Fruit fly (Drosophila melanogaster) whole organism, embryonic: Measurements from ENCODE around the gene CG13012.

Experiments used
- Antp ChIP-seq: fragments of 200-800 bp; sonication (Bioruptor generic); optimal IDR thresholded peaks from 3 replicates; lab custom pipeline; 2016; ENCODE audit warnings: missing biosample characterization, missing genetic modification characterization
- CG11398 ChIP-seq: fragments of 200-800 bp; sonication (Bioruptor generic); optimal IDR thresholded peaks from 2 replicates; lab custom pipeline; 2016; ENCODE audit warnings: missing biosample characterization, missing genetic modification characterization
- CG11560 ChIP-seq: fragments of 200-800 bp; sonication (Bioruptor generic); IDR thresholded peaks from 3 replicates; pipeline ENCODE4 v1.3.6; 2022; ENCODE audit warnings: missing biosample characterization, missing genetic modification characterization
- CG12659 ChIP-seq: fragments of 200-800 bp; sonication (Bioruptor generic); optimal IDR thresholded peaks from 3 replicates; lab custom pipeline; 2017; ENCODE audit warnings: mild to moderate bottlenecking, missing biosample characterization, missing genetic modification reagents, missing genetic modification characterization
- CG15073 ChIP-seq: fragments of 200-800 bp; sonication (Bioruptor generic); optimal IDR thresholded peaks from 2 replicates; lab custom pipeline; 2016; ENCODE audit warnings: missing biosample characterization, missing genetic modification characterization
- CG15479 ChIP-seq: fragments of 200-800 bp; sonication (Bioruptor generic); optimal IDR thresholded peaks from 3 replicates; lab custom pipeline; 2019; ENCODE audit warnings: missing biosample characterization, mild to moderate bottlenecking, missing genetic modification characterization, moderate library complexity
- CG17186 ChIP-seq: fragments of 200-800 bp; sonication (Bioruptor generic); optimal IDR thresholded peaks from 3 replicates; lab custom pipeline; 2017; ENCODE audit warnings: missing biosample characterization, missing genetic modification reagents, missing genetic modification characterization
- CG1832 ChIP-seq: fragments of 200-800 bp; sonication (Bioruptor generic); optimal IDR thresholded peaks from 2 replicates; lab custom pipeline; 2017; ENCODE audit warnings: missing biosample characterization, mild to moderate bottlenecking, missing genetic modification characterization, inconsistent platforms
- CG31388 ChIP-seq: fragments of 200-800 bp; sonication (Bioruptor generic); optimal IDR thresholded peaks from 2 replicates; lab custom pipeline; 2016; ENCODE audit warnings: missing biosample characterization, missing genetic modification characterization
- CG32767 ChIP-seq: fragments of 200-800 bp; sonication (Bioruptor generic); IDR thresholded peaks from 2 replicates; pipeline ENCODE4 v1.3.6; 2022; ENCODE audit warnings: missing biosample characterization, missing genetic modification characterization
- CG4707 ChIP-seq: fragments of 200-800 bp; sonication (Bioruptor generic); optimal IDR thresholded peaks from 2 replicates; lab custom pipeline; 2018; ENCODE audit warnings: missing biosample characterization, mild to moderate bottlenecking, missing genetic modification characterization, moderate library complexity
- CG6854 ChIP-seq: fragments of 200-800 bp; sonication (Bioruptor generic); optimal IDR thresholded peaks from 3 replicates; lab custom pipeline; 2017; ENCODE audit warnings: missing biosample characterization, mild to moderate bottlenecking, missing genetic modification characterization
- CG7928 ChIP-seq: fragments of 200-800 bp; sonication (Bioruptor generic); optimal IDR thresholded peaks from 2 replicates; lab custom pipeline; 2017; ENCODE audit warnings: missing biosample characterization, mild to moderate bottlenecking, missing genetic modification characterization
- CG7963 ChIP-seq: fragments of 200-800 bp; sonication (Bioruptor generic); IDR thresholded peaks from 3 replicates; pipeline ENCODE4 v1.3.6; 2022; ENCODE audit warnings: missing biosample characterization, missing genetic modification characterization; ENCODE audit not compliant: partially characterized antibody
- CG8290 ChIP-seq, 3 experiments: fragments of 200-800 bp; sonication (Bioruptor generic); optimal IDR thresholded peaks; 2 replicates each; lab custom pipeline; 2016 to 2019; ENCODE audit warnings: missing biosample characterization in 3 of 3, missing genetic modification characterization in 3 of 3, mild to moderate bottlenecking in 2 of 3, moderate library complexity in 1 of 3
- CG9817 ChIP-seq: fragments of 200-800 bp; sonication (Bioruptor generic); optimal IDR thresholded peaks from 2 replicates; lab custom pipeline; 2018; ENCODE audit warnings: missing biosample characterization, mild to moderate bottlenecking, missing genetic modification characterization, moderate library complexity
- CG9876 ChIP-seq: fragments of 200-800 bp; sonication (Bioruptor generic); optimal IDR thresholded peaks from 2 replicates; lab custom pipeline; 2016; ENCODE audit warnings: missing biosample characterization, missing genetic modification characterization
- Dip2 ChIP-seq: fragments of 200-800 bp; sonication (Bioruptor generic); IDR thresholded peaks from 2 replicates; pipeline ENCODE4 v1.3.6; 2022; ENCODE audit warnings: missing biosample characterization, missing genetic modification characterization
- Dll ChIP-seq: fragments of 200-800 bp; sonication (Bioruptor generic); IDR thresholded peaks from 4 replicates; pipeline ENCODE4 v1.3.6; 2022; ENCODE audit warnings: missing biosample characterization, missing genetic modification characterization; ENCODE audit not compliant: partially characterized antibody
- Fer1 ChIP-seq: fragments of 200-800 bp; sonication (Bioruptor generic); optimal IDR thresholded peaks from 2 replicates; lab custom pipeline; 2017; ENCODE audit warnings: missing biosample characterization, mild to moderate bottlenecking, missing genetic modification characterization
- HLH4C ChIP-seq: fragments of 200-800 bp; sonication (Bioruptor generic); IDR thresholded peaks from 3 replicates; pipeline ENCODE4 v1.3.6; 2022; ENCODE audit warnings: missing biosample characterization, missing genetic modification characterization; ENCODE audit not compliant: partially characterized antibody
- Hey ChIP-seq: fragments of 200-800 bp; sonication (Bioruptor generic); optimal IDR thresholded peaks from 3 replicates; lab custom pipeline; 2018; ENCODE audit warnings: missing biosample characterization, mild to moderate bottlenecking, missing genetic modification characterization
- HmgZ ChIP-seq: fragments of 200-800 bp; sonication (Bioruptor generic); optimal IDR thresholded peaks from 2 replicates; lab custom pipeline; 2018; ENCODE audit warnings: missing biosample characterization, mild to moderate bottlenecking, missing genetic modification characterization
- Hr39 ChIP-seq: fragments of >200 bp; optimal IDR thresholded peaks from 2 replicates; lab custom pipeline; 2017
- Jarid2 ChIP-seq: fragments of 200-800 bp; sonication (Bioruptor generic); optimal IDR thresholded peaks from 3 replicates; lab custom pipeline; 2017; ENCODE audit warnings: mild to moderate bottlenecking, missing biosample characterization, missing genetic modification reagents, missing genetic modification characterization
- MBD-R2 ChIP-seq: fragments of 200-800 bp; sonication (Bioruptor generic); IDR thresholded peaks from 2 replicates; pipeline ENCODE4 v1.3.6; 2022; ENCODE audit warnings: missing biosample characterization, missing genetic modification characterization
- MESR4 ChIP-seq: fragments of 200-800 bp; sonication (Bioruptor generic); optimal IDR thresholded peaks from 2 replicates; lab custom pipeline; 2018; ENCODE audit warnings: missing biosample characterization, mild to moderate bottlenecking, missing genetic modification characterization, moderate library complexity
- Myb ChIP-seq: fragments of 200-800 bp; sonication (Bioruptor generic); optimal IDR thresholded peaks from 2 replicates; lab custom pipeline; 2016; ENCODE audit warnings: missing biosample characterization, missing genetic modification characterization
- NK7.1 ChIP-seq: fragments of 200-800 bp; sonication (Bioruptor generic); optimal IDR thresholded peaks from 3 replicates; lab custom pipeline; 2016; ENCODE audit warnings: missing biosample characterization, missing genetic modification characterization
- Neu2 ChIP-seq: fragments of 200-800 bp; sonication (Bioruptor generic); optimal IDR thresholded peaks from 3 replicates; lab custom pipeline; 2016; ENCODE audit warnings: missing biosample characterization, missing genetic modification characterization, borderline replicate concordance
- chinmo ChIP-seq: fragments of 200-800 bp; sonication (Bioruptor generic); IDR thresholded peaks from 4 replicates; pipeline ENCODE4 v1.3.6; 2022; ENCODE audit warnings: missing biosample characterization, missing genetic modification characterization; ENCODE audit not compliant: partially characterized antibody
- ci ChIP-seq: fragments of 200-800 bp; sonication (Bioruptor generic); IDR thresholded peaks from 3 replicates; pipeline ENCODE4 v1.3.6; 2022; ENCODE audit warnings: missing biosample characterization, missing genetic modification characterization
- crol ChIP-seq: fragments of 200-800 bp; sonication (Bioruptor generic); IDR thresholded peaks from 2 replicates; pipeline ENCODE4 v1.3.6; 2022; ENCODE audit warnings: missing biosample characterization, missing genetic modification characterization
- crp ChIP-seq, 2 experiments: fragments of 200-800 bp; sonication (Bioruptor generic); optimal IDR thresholded peaks; 2 replicates in 1 of 2; 3 replicates in 1 of 2; lab custom pipeline; 2017; ENCODE audit warnings: missing biosample characterization in 2 of 2, missing genetic modification characterization in 2 of 2, mild to moderate bottlenecking in 1 of 2, moderate library complexity in 1 of 2
- dimm ChIP-seq: fragments of 200-800 bp; sonication (Bioruptor generic); IDR thresholded peaks from 2 replicates; pipeline ENCODE4 v1.3.6; 2022; ENCODE audit warnings: missing biosample characterization, missing genetic modification characterization
- dysf ChIP-seq: fragments of 200-800 bp; sonication (Bioruptor generic); IDR thresholded peaks from 3 replicates; pipeline ENCODE4 v1.3.6; 2022; ENCODE audit warnings: missing biosample characterization, missing genetic modification characterization
- esg ChIP-seq: fragments of 200-800 bp; sonication (Bioruptor generic); conservative IDR thresholded peaks from 2 replicates; pipeline ENCODE4 v1.3.6; 2022; ENCODE audit warnings: missing biosample characterization, missing genetic modification characterization
- grn ChIP-seq: fragments of 200-800 bp; sonication (Bioruptor generic); optimal IDR thresholded peaks from 3 replicates; lab custom pipeline; 2017; ENCODE audit warnings: missing biosample characterization, missing genetic modification characterization
- hbn ChIP-seq: fragments of 200-800 bp; sonication (Bioruptor generic); IDR thresholded peaks from 2 replicates; pipeline ENCODE4 v1.3.6; 2022; ENCODE audit warnings: missing biosample characterization, missing genetic modification characterization; ENCODE audit not compliant: partially characterized antibody
- klu ChIP-seq: fragments of 200-800 bp; sonication (Bioruptor generic); IDR thresholded peaks from 2 replicates; pipeline ENCODE4 v1.3.6; 2022; ENCODE audit warnings: missing biosample characterization, missing genetic modification characterization
- mam ChIP-seq: fragments of 200-800 bp; sonication (Bioruptor generic); optimal IDR thresholded peaks from 3 replicates; lab custom pipeline; 2016; ENCODE audit warnings: missing biosample characterization, missing genetic modification characterization
- prd ChIP-seq, 3 experiments: fragments of >200 bp in 2 of 3; fragments of 200-800 bp in 1 of 3; sonication (Bioruptor generic) in 1 of 3; optimal IDR thresholded peaks in 2 of 3; IDR thresholded peaks in 1 of 3; 2 replicates in 2 of 3; 3 replicates in 1 of 3; pipeline versions ENCODE4 v1.3.6 to Lab custom; 2017 to 2022; ENCODE audit warnings: missing biosample characterization in 1 of 3, missing genetic modification characterization in 1 of 3
- slbo ChIP-seq: fragments of 200-800 bp; sonication (Bioruptor generic); IDR thresholded peaks from 2 replicates; pipeline ENCODE4 v1.3.6; 2022; ENCODE audit warnings: missing biosample characterization, missing genetic modification characterization
- sna ChIP-seq: fragments of 200-800 bp; sonication (Bioruptor generic); IDR thresholded peaks from 2 replicates; pipeline ENCODE4 v1.3.6; 2022; ENCODE audit warnings: missing biosample characterization, missing genetic modification characterization; ENCODE audit not compliant: partially characterized antibody
- tna ChIP-seq: fragments of 200-800 bp; sonication (Bioruptor generic); IDR thresholded peaks from 2 replicates; pipeline ENCODE4 v1.3.6; 2022; ENCODE audit warnings: missing biosample characterization, missing genetic modification characterization; ENCODE audit not compliant: partially characterized antibody
- z ChIP-seq: fragments of 200-800 bp; sonication (Bioruptor generic); IDR thresholded peaks from 3 replicates; pipeline ENCODE4 v1.3.6; 2022; ENCODE audit warnings: missing biosample characterization, missing genetic modification characterization

CG13012 gene

dm6 chrX:16637106-16637590, 39.4 kb downstream of the CG13012 start, which contains the start of gene Rok (continued):
- TF ChIP-seq HmgZ (tag; lab: Kevin White, UChicago) = peak; percentile 3
- peak; percentile 62; the same call in 1 of the 2 replicates for TF ChIP-seq MBD-R2 (GFP tag; lab: Robert Waterston, UW)
- peak; percentile 67 for TF ChIP-seq crol (GFP tag; lab: Robert Waterston, UW)
- TF ChIP-seq mam = peak; percentile 18
- peak; percentile 69 for TF ChIP-seq hbn (GFP tag; lab: Robert Waterston, UW)
- TF ChIP-seq dimm = no peak
- no peak for TF ChIP-seq CG15479
- TF ChIP-seq CG12659 (GFP tag; lab: Kevin White, UChicago) = peak; percentile 48
- TF ChIP-seq dysf (GFP tag; lab: Robert Waterston, UW) = no peak
- TF ChIP-seq CG7963 (GFP tag; lab: Robert Waterston, UW) = peak; percentile 75
- TF ChIP-seq z (GFP tag; lab: Robert Waterston, UW) = no peak
- TF ChIP-seq CG9876 (GFP tag; lab: Kevin White, UChicago) = no peak
- no peak for TF ChIP-seq grn (GFP tag; lab: Kevin White, UChicago)
- TF ChIP-seq sna (GFP tag; lab: Robert Waterston, UW) = peak; percentile 67; the same call in 1 of the 2 replicates
- TF ChIP-seq Dip2 = no peak
- TF ChIP-seq prd (optimal IDR thresholded peaks at IDR 0.05; lab: Kevin White, UChicago) = no peak
- peak; percentile 3; the same call in 1 of the 3 replicates for TF ChIP-seq prd (GFP tag; IDR thresholded peaks at IDR 0.05; lab: Robert Waterston, UW)
- no peak for TF ChIP-seq CG4707
- peak; percentile 21 for TF ChIP-seq Hr39 (lab: Kevin White, UChicago)
- TF ChIP-seq chinmo (GFP tag; lab: Robert Waterston, UW) = peak; percentile 76; the same call in 3 of the 4 replicates
- TF ChIP-seq crp (GFP tag; optimal IDR thresholded peaks at IDR 0.05; lab: Kevin White, UChicago) = no peak
- TF ChIP-seq klu (GFP tag; lab: Robert Waterston, UW) = no peak
- TF ChIP-seq Jarid2 (GFP tag; lab: Kevin White, UChicago) = no peak
- peak; percentile 46 for TF ChIP-seq CG17186
- TF ChIP-seq CG8290 (GFP tag; optimal IDR thresholded peaks at IDR 0.05; lab: Kevin White, UChicago) = no peak
- TF ChIP-seq CG8290 (tag; optimal IDR thresholded peaks at IDR 0.05; lab: Kevin White, UChicago) = peak in 1 of 2 experiments; percentile 38
- peak; percentile 95 for TF ChIP-seq MESR4 (GFP tag; lab: Kevin White, UChicago)
- TF ChIP-seq Myb (GFP tag; lab: Kevin White, UChicago) = peak; percentile 16
- TF ChIP-seq esg = no peak
- TF ChIP-seq CG1832 (GFP tag; lab: Kevin White, UChicago) = no peak
- TF ChIP-seq Hey (tag; lab: Kevin White, UChicago) = no peak
- no peak for TF ChIP-seq CG9817 (tag; lab: Kevin White, UChicago)
- TF ChIP-seq NK7.1 (GFP tag; lab: Kevin White, UChicago) = no peak
- TF ChIP-seq CG31388 (GFP tag; lab: Kevin White, UChicago) = no peak
- TF ChIP-seq slbo (GFP tag; lab: Robert Waterston, UW) = peak; percentile 44; the same call in 1 of the 2 replicates
- peak; percentile 42 for TF ChIP-seq CG6854
- TF ChIP-seq CG11398 (GFP tag; lab: Kevin White, UChicago) = no peak
- TF ChIP-seq Neu2 (GFP tag; lab: Kevin White, UChicago) = peak; percentile 96
- peak; percentile 77 for TF ChIP-seq Dll (GFP tag; lab: Robert Waterston, UW)
- TF ChIP-seq Fer1 = peak; percentile 7
- TF ChIP-seq ci = peak; percentile 11; the same call in 1 of the 3 replicates
- peak; percentile 79; the same call in 2 of the 3 replicates for TF ChIP-seq HLH4C (GFP tag; lab: Robert Waterston, UW)
- peak; percentile 96; the same call in 2 of the 3 replicates for TF ChIP-seq CG11560
- no peak for TF ChIP-seq CG7928 (GFP tag; lab: Kevin White, UChicago)
- TF ChIP-seq Antp = peak; percentile 9
- peak; percentile 24; the same call in 1 of the 2 replicates for TF ChIP-seq CG32767 (GFP tag; lab: Robert Waterston, UW)
- TF ChIP-seq CG15073 (GFP tag; lab: Kevin White, UChicago) = no peak
- TF ChIP-seq tna (GFP tag; lab: Robert Waterston, UW) = peak; percentile 58
- TF ChIP-seq, all 482 proteins: peak for 81
